Worm (Caenorhabditis elegans) whole organism, young adult: ENCODE measurements around the gene jip-1.

Experiments used
- C06A6.2 ChIP-seq: fragments of 200-800 bp; sonication (Bioruptor generic); conservative IDR thresholded peaks from 2 replicates; pipeline ENCODE4 v1.3.6; 2022; ENCODE audit warnings: missing genetic modification characterization, missing compliant biosample characterization
- C17E4.6 ChIP-seq: fragments of 200-800 bp; sonication (Bioruptor generic); IDR thresholded peaks from 2 replicates; pipeline ENCODE4 v1.3.6; 2022; ENCODE audit warnings: missing genetic modification reagents, missing genetic modification characterization, missing compliant biosample characterization
- F10E7.11 ChIP-seq: sonication (generic microtip); optimal IDR thresholded peaks from 2 replicates; lab custom pipeline; 2017; ENCODE audit warnings: mild to moderate bottlenecking, missing genetic modification characterization, moderate library complexity, missing compliant biosample characterization
- F23B12.7 ChIP-seq: sonication (generic microtip); optimal IDR thresholded peaks from 2 replicates; lab custom pipeline; 2017; ENCODE audit warnings: missing genetic modification characterization, mild to moderate bottlenecking, missing compliant biosample characterization, antibody characterized with exemption, moderate library complexity; ENCODE audit not compliant: insufficient read depth
- F37B4.10 ChIP-seq: fragments of 200-800 bp; sonication (Bioruptor generic); IDR thresholded peaks from 2 replicates; pipeline ENCODE4 v1.3.6; 2022; ENCODE audit warnings: missing genetic modification characterization, missing compliant biosample characterization
- F49E8.2 ChIP-seq: sonication (generic microtip); optimal IDR thresholded peaks from 3 replicates; lab custom pipeline; 2017; ENCODE audit warnings: missing genetic modification characterization, mild to moderate bottlenecking, missing compliant biosample characterization, antibody characterized with exemption, moderate library complexity; ENCODE audit not compliant: insufficient read depth
- K12H6.12 ChIP-seq: fragments of 200-800 bp; sonication (Bioruptor generic); optimal IDR thresholded peaks from 2 replicates; lab custom pipeline; 2018; ENCODE audit warnings: mild to moderate bottlenecking, missing genetic modification characterization, missing compliant biosample characterization
- Y56A3A.18 ChIP-seq: fragments of 200-800 bp; sonication (Bioruptor generic); IDR thresholded peaks from 2 replicates; pipeline ENCODE4 v1.3.6; 2022; ENCODE audit warnings: missing genetic modification reagents, missing genetic modification characterization, missing compliant biosample characterization
- Y79H2A.3 ChIP-seq: fragments of 200-800 bp; sonication (Bioruptor generic); conservative IDR thresholded peaks from 2 replicates; pipeline ENCODE4 v1.3.6; 2022; ENCODE audit warnings: missing genetic modification reagents, missing genetic modification characterization, missing compliant biosample characterization
- ZK185.1 ChIP-seq: sonication (generic microtip); optimal IDR thresholded peaks from 2 replicates; lab custom pipeline; 2016; ENCODE audit warnings: mild to moderate bottlenecking, missing genetic modification characterization, missing compliant biosample characterization; ENCODE audit not compliant: poor library complexity, severe bottlenecking
- aptf-2 ChIP-seq: fragments of 200-800 bp; sonication (Bioruptor generic); conservative IDR thresholded peaks from 2 replicates; pipeline ENCODE4 v1.3.6; 2022; ENCODE audit warnings: missing genetic modification reagents, missing genetic modification characterization, missing compliant biosample characterization
- athp-1 ChIP-seq: sonication (generic microtip); optimal IDR thresholded peaks from 2 replicates; lab custom pipeline; 2017; ENCODE audit warnings: mild to moderate bottlenecking, missing genetic modification characterization, missing compliant biosample characterization
- attf-3 ChIP-seq: fragments of 200-800 bp; sonication (Bioruptor generic); conservative IDR thresholded peaks from 2 replicates; pipeline ENCODE4 v1.3.6; 2022; ENCODE audit warnings: missing genetic modification reagents, missing genetic modification characterization, missing compliant biosample characterization
- attf-6 ChIP-seq: fragments of 200-800 bp; sonication (Bioruptor generic); IDR thresholded peaks from 2 replicates; pipeline ENCODE4 v1.3.6; 2022; ENCODE audit warnings: missing genetic modification reagents, missing genetic modification characterization, missing compliant biosample characterization
- bed-1 ChIP-seq: fragments of 200-800 bp; sonication (Bioruptor generic); IDR thresholded peaks from 2 replicates; pipeline ENCODE4 v1.3.6; 2022; ENCODE audit warnings: missing genetic modification reagents, missing genetic modification characterization, missing compliant biosample characterization
- cebp-1 ChIP-seq, 2 experiments: fragments of 200-800 bp in 1 of 2; sonication (Bioruptor generic) in 1 of 2; sonication (generic microtip) in 1 of 2; IDR thresholded peaks in 1 of 2; optimal IDR thresholded peaks in 1 of 2; 2 replicates each; pipeline versions ENCODE4 v1.3.6 to Lab custom; 2017 to 2022; ENCODE audit warnings: missing compliant biosample characterization in 2 of 2, missing genetic modification characterization in 2 of 2, mild to moderate bottlenecking in 1 of 2, missing genetic modification reagents in 1 of 2, moderate library complexity in 1 of 2
- ceh-91 ChIP-seq: fragments of 200-800 bp; sonication (Bioruptor generic); IDR thresholded peaks from 2 replicates; pipeline ENCODE4 v1.3.6; 2022; ENCODE audit warnings: missing genetic modification reagents, missing genetic modification characterization, missing compliant biosample characterization
- dpff-1 ChIP-seq: sonication (generic microtip); optimal IDR thresholded peaks from 2 replicates; lab custom pipeline; 2017; ENCODE audit warnings: mild to moderate bottlenecking, missing genetic modification characterization, missing compliant biosample characterization
- egl-18 ChIP-seq: fragments of 200-800 bp; sonication (Bioruptor generic); IDR thresholded peaks from 2 replicates; pipeline ENCODE4 v1.3.6; 2022; ENCODE audit warnings: missing genetic modification reagents, missing genetic modification characterization, missing compliant biosample characterization
- egl-44 ChIP-seq: fragments of 200-800 bp; sonication (Bioruptor generic); IDR thresholded peaks from 2 replicates; pipeline ENCODE4 v1.3.6; 2022; ENCODE audit warnings: missing genetic modification reagents, missing genetic modification characterization, missing compliant biosample characterization
- hlh-12 ChIP-seq: sonication (generic microtip); optimal IDR thresholded peaks from 2 replicates; lab custom pipeline; 2016; ENCODE audit warnings: missing genetic modification characterization, missing compliant biosample characterization
- hlh-26 ChIP-seq: fragments of 200-800 bp; sonication (Bioruptor generic); conservative IDR thresholded peaks from 2 replicates; pipeline ENCODE4 v1.3.6; 2022; ENCODE audit warnings: missing genetic modification reagents, missing genetic modification characterization, missing compliant biosample characterization
- let-607 ChIP-seq, 2 experiments: fragments of 200-800 bp in 1 of 2; sonication (Bioruptor generic) in 1 of 2; sonication (generic microtip) in 1 of 2; optimal IDR thresholded peaks; 2 replicates each; lab custom pipeline; 2016 to 2018; ENCODE audit warnings: mild to moderate bottlenecking in 2 of 2, missing compliant biosample characterization in 2 of 2, missing genetic modification characterization in 2 of 2, moderate library complexity in 2 of 2, missing genotype in 1 of 2
- lin-35 ChIP-seq, 3 experiments: fragments of 150-350 bp in 2 of 3; sonication (generic microtip) in 1 of 3; optimal IDR thresholded peaks; 2 replicates each; lab custom pipeline; 2014 to 2018; ENCODE audit warnings: missing biosample characterization in 3 of 3, missing genetic modification characterization in 3 of 3, missing genetic modification reagents in 3 of 3
- nfya-1 ChIP-seq: sonication (generic microtip); optimal IDR thresholded peaks from 2 replicates; lab custom pipeline; 2017; ENCODE audit warnings: antibody characterized with exemption, missing compliant biosample characterization, missing genetic modification characterization, borderline replicate concordance; ENCODE audit not compliant: insufficient read depth
- nhr-27 ChIP-seq: fragments of 200-800 bp; sonication (Bioruptor generic); optimal IDR thresholded peaks from 2 replicates; lab custom pipeline; 2018; ENCODE audit warnings: mild to moderate bottlenecking, missing genetic modification characterization, moderate library complexity, missing compliant biosample characterization
- nhr-90 ChIP-seq: sonication (generic microtip); optimal IDR thresholded peaks from 2 replicates; lab custom pipeline; 2016; ENCODE audit warnings: missing genotype, mild to moderate bottlenecking, missing genetic modification characterization, missing compliant biosample characterization
- pha-4 ChIP-seq: fragments of 150-350 bp; sonication (generic microtip); optimal IDR thresholded peaks from 2 replicates; lab custom pipeline; 2014; ENCODE audit warnings: missing biosample characterization, missing genetic modification reagents, missing genetic modification characterization
- sea-2 ChIP-seq: fragments of 200-800 bp; sonication (Bioruptor generic); IDR thresholded peaks from 2 replicates; pipeline ENCODE4 v1.3.6; 2022; ENCODE audit warnings: missing genetic modification characterization, missing compliant biosample characterization
- snpc-1.1 ChIP-seq: sonication (generic microtip); optimal IDR thresholded peaks from 2 replicates; lab custom pipeline; 2017; ENCODE audit warnings: missing genetic modification characterization, mild to moderate bottlenecking, missing compliant biosample characterization, antibody characterized with exemption, moderate library complexity, missing genotype, missing genetic modification reagents; ENCODE audit not compliant: insufficient read depth
- snpc-1.3 ChIP-seq: sonication (generic microtip); optimal IDR thresholded peaks from 2 replicates; lab custom pipeline; 2017; ENCODE audit warnings: missing genetic modification characterization, mild to moderate bottlenecking, missing compliant biosample characterization, antibody characterized with exemption, moderate library complexity, missing genotype, missing genetic modification reagents; ENCODE audit not compliant: insufficient read depth
- snpc-3.4 ChIP-seq: sonication (generic microtip); optimal IDR thresholded peaks from 2 replicates; lab custom pipeline; 2017; ENCODE audit warnings: missing genetic modification characterization, mild to moderate bottlenecking, missing compliant biosample characterization, antibody characterized with exemption, moderate library complexity, missing genotype, missing genetic modification reagents
- snpc-4 ChIP-seq, 5 experiments: fragments of 150-350 bp in 1 of 5; sonication (generic microtip) in 4 of 5; optimal IDR thresholded peaks; 2 replicates each; lab custom pipeline; 2014 to 2018; ENCODE audit warnings: missing genetic modification characterization in 5 of 5, missing biosample characterization in 3 of 5, antibody characterized with exemption in 2 of 5, mild to moderate bottlenecking in 2 of 5, missing compliant biosample characterization in 2 of 5, missing genotype in 2 of 5, moderate library complexity in 2 of 5, missing genetic modification reagents in 1 of 5
- somi-1 ChIP-seq: fragments of 200-800 bp; sonication (Bioruptor generic); optimal IDR thresholded peaks from 2 replicates; lab custom pipeline; 2018; ENCODE audit warnings: mild to moderate bottlenecking, missing genetic modification characterization, missing compliant biosample characterization
- tlf-1 ChIP-seq: fragments of 200-800 bp; sonication (Bioruptor generic); optimal IDR thresholded peaks from 2 replicates; lab custom pipeline; 2018; ENCODE audit warnings: mild to moderate bottlenecking, missing genetic modification characterization, missing compliant biosample characterization
- unc-130 ChIP-seq: sonication (generic microtip); optimal IDR thresholded peaks from 2 replicates; lab custom pipeline; 2016; ENCODE audit warnings: missing genetic modification reagents, missing genetic modification characterization, missing compliant biosample characterization
- unc-62 ChIP-seq: fragments of 150-350 bp; optimal IDR thresholded peaks from 2 replicates; lab custom pipeline; 2014; ENCODE audit warnings: missing biosample characterization, missing genetic modification reagents, missing genetic modification characterization
- ztf-22 ChIP-seq: fragments of 200-800 bp; sonication (Bioruptor generic); optimal IDR thresholded peaks from 2 replicates; lab custom pipeline; 2018; ENCODE audit warnings: mild to moderate bottlenecking, missing genetic modification characterization, moderate library complexity, missing compliant biosample characterization
- ztf-26 ChIP-seq: sonication (generic microtip); optimal IDR thresholded peaks from 2 replicates; lab custom pipeline; 2017; ENCODE audit warnings: missing genetic modification characterization, missing compliant biosample characterization
- ztf-28 ChIP-seq: fragments of 200-800 bp; sonication (Bioruptor generic); IDR thresholded peaks from 2 replicates; pipeline ENCODE4 v1.3.6; 2022; ENCODE audit warnings: missing genetic modification reagents, missing genetic modification characterization, missing compliant biosample characterization
- ztf-6 ChIP-seq: fragments of 200-800 bp; sonication (Bioruptor generic); IDR thresholded peaks from 2 replicates; pipeline ENCODE4 v1.3.6; 2022; ENCODE audit warnings: missing genetic modification reagents, missing genetic modification characterization, missing compliant biosample characterization

The jip-1 gene

ce11 chrII:1320987-1321807 lies 5.6 kb upstream of the jip-1 start, which contains the start of gene vig-1 (continued):
- TF ChIP-seq snpc-1.1 (tag; lab: Kevin White, UChicago) (no peak), hlh-26 (GFP tag; lab: Robert Waterston, UW) (no peak), ZK185.1 (tag; lab: Kevin White, UChicago) (no peak), egl-44 (peak; percentile 27; the same call in 1 of the 2 replicates), Y79H2A.3 (GFP tag; lab: Robert Waterston, UW) (no peak), somi-1 (GFP tag; lab: Kevin White, UChicago) (no peak), ztf-22 (GFP tag; lab: Kevin White, UChicago) (no peak), nfya-1 (tag; lab: Kevin White, UChicago) (no peak), let-607 (tag; optimal IDR thresholded peaks at IDR 0.05; lab: Kevin White, UChicago) (no peak), ztf-26 (no peak), attf-3 (GFP tag; lab: Robert Waterston, UW) (no peak), sea-2 (GFP tag; lab: Robert Waterston, UW) (no peak), C06A6.2 (GFP tag; lab: Robert Waterston, UW) (no peak), aptf-2 (GFP tag; lab: Robert Waterston, UW) (no peak), F10E7.11 (tag; lab: Kevin White, UChicago) (no peak), K12H6.12 (tag; lab: Kevin White, UChicago) (no peak), ztf-6 (GFP tag; lab: Robert Waterston, UW) (no peak), hlh-12 (tag; lab: Kevin White, UChicago) (no peak), athp-1 (tag; lab: Kevin White, UChicago) (peak; percentile 5), nhr-90 (tag; lab: Kevin White, UChicago) (no peak), ceh-91 (no peak), lin-35 (GFP tag; optimal IDR thresholded peaks at IDR 0.05; lab: Kevin White, UChicago) (no peak), snpc-3.4 (no peak), egl-18 (no peak), F37B4.10 (GFP tag; lab: Robert Waterston, UW) (no peak), bed-1 (no peak)

ce11 chrII:1322283-1323173 lies 4.3 kb upstream of the jip-1 start:
- TF ChIP-seq unc-130 (GFP tag; lab: Kevin White, UChicago) (no peak), attf-6 (GFP tag; lab: Robert Waterston, UW) (peak; percentile 29; the same call in 1 of the 2 replicates), ztf-28 (GFP tag; lab: Robert Waterston, UW) (no peak), Y79H2A.3 (GFP tag; lab: Robert Waterston, UW) (no peak), C06A6.2 (GFP tag; lab: Robert Waterston, UW) (no peak), C17E4.6 (GFP tag; lab: Robert Waterston, UW) (0 out of 2 replicates have a peak, but pooled peaks have one; percentile 24), F49E8.2 (peak; percentile 86), tlf-1 (GFP tag; lab: Kevin White, UChicago) (peak; percentile 37), dpff-1 (tag; lab: Kevin White, UChicago) (no peak), pha-4 (tag; lab: Kevin White, UChicago) (no peak), snpc-4 (GFP tag; optimal IDR thresholded peaks at IDR 0.05; lab: Kevin White, UChicago) (no peak), snpc-4 (tag; optimal IDR thresholded peaks at IDR 0.05; lab: Kevin White, UChicago) (no peak), cebp-1 (GFP tag; IDR thresholded peaks at IDR 0.05; lab: Robert Waterston, UW) (no peak), cebp-1 (tag; optimal IDR thresholded peaks at IDR 0.05; lab: Kevin White, UChicago) (no peak), unc-62 (no peak), snpc-1.3 (tag; lab: Kevin White, UChicago) (peak; percentile 7), nhr-27 (no peak), F23B12.7 (no peak), Y56A3A.18 (GFP tag; lab: Robert Waterston, UW) (no peak), F37B4.10 (GFP tag; lab: Robert Waterston, UW) (no peak)
